Fruit fly (Drosophila melanogaster): ENCODE measurements around the gene alpha-Est6.

- TF ChIP-seq CG7928 (GFP tag; optimal IDR thresholded peaks at IDR 0.05): no peak
- TF ChIP-seq sima (GFP tag; optimal IDR thresholded peaks at IDR 0.05): no peak
- no peak for TF ChIP-seq Dbx (GFP tag; IDR thresholded peaks at IDR 0.05)
- no peak for TF ChIP-seq Nf-YA (GFP tag; IDR thresholded peaks at IDR 0.05)
Observed at dm6 chr3R:7508198-7508837, 20.3 kb downstream of the alpha-Est6 start.
